Worm (Caenorhabditis elegans): ENCODE data around the gene M01F1.9.

M01F1.9 gene

ce11 chrIII:3460061-3460460, 38.8 kb downstream of the M01F1.9 start, which contains the start of gene C34C12.8 (continued):
- TF ChIP-seq rbr-2 (tag; optimal IDR thresholded peaks at IDR 0.05) (peak; percentile 91), cey-2 (tag; optimal IDR thresholded peaks at IDR 0.05; ENCODE audit: borderline replicate concordance, insufficient read depth) (no peak), ceh-82 (tag; optimal IDR thresholded peaks at IDR 0.05) (no peak), dmd-9 (GFP tag; IDR thresholded peaks at IDR 0.05) (peak; percentile 95), mdt-29 (GFP tag; IDR thresholded peaks at IDR 0.05) (peak; percentile 92), dmd-6 (GFP tag; IDR thresholded peaks at IDR 0.05) (peak; percentile 91), pqm-1 (tag; optimal IDR thresholded peaks at IDR 0.05) (no peak), dve-1 (tag; optimal IDR thresholded peaks at IDR 0.05; ENCODE audit: insufficient read depth) (peak; percentile 97), ctbp-1 (GFP tag; IDR thresholded peaks at IDR 0.05) (peak; percentile 88), spr-3 (GFP tag; optimal IDR thresholded peaks at IDR 0.05) (peak; percentile 83), Y75B8A.6 (GFP tag; IDR thresholded peaks at IDR 0.05) (no peak), lin-15B (tag; optimal IDR thresholded peaks at IDR 0.05) (peak; percentile 84), mes-2 (tag; optimal IDR thresholded peaks at IDR 0.05; ENCODE audit: poor library complexity, severe bottlenecking) (peak; percentile 95), unc-130 (GFP tag; optimal IDR thresholded peaks at IDR 0.05) (peak; percentile 29)

- peak; percentile 97 for TF ChIP-seq zfp-3 (GFP tag; conservative IDR thresholded peaks at IDR 0.05)
- TF ChIP-seq ztf-7 (tag; optimal IDR thresholded peaks at IDR 0.05), result peak; percentile 74
- peak; percentile 99 for TF ChIP-seq nhr-77 (tag; optimal IDR thresholded peaks at IDR 0.05)
- TF ChIP-seq snpc-1.2 (GFP tag; IDR thresholded peaks at IDR 0.05), result peak; percentile 63; the same call in 1 of the 2 replicates
- TF ChIP-seq nhr-28 (tag; optimal IDR thresholded peaks at IDR 0.05), result peak; percentile 96
- peak; percentile 91 for TF ChIP-seq ZK337.2 (GFP tag; IDR thresholded peaks at IDR 0.05)
- peak; percentile 83 for TF ChIP-seq Y48G9A.11 (GFP tag; IDR thresholded peaks at IDR 0.05)
- TF ChIP-seq vab-7 (GFP tag; IDR thresholded peaks at IDR 0.05), result peak; percentile 87
- no peak for TF ChIP-seq ceh-82 (tag; optimal IDR thresholded peaks at IDR 0.05)
- no peak for TF ChIP-seq daf-12 (tag; optimal IDR thresholded peaks at IDR 0.05)
- peak; percentile 61 for TF ChIP-seq Y5F2A.4 (GFP tag; optimal IDR thresholded peaks at IDR 0.05)
- TF ChIP-seq mxl-3 (GFP tag; optimal IDR thresholded peaks at IDR 0.05), result peak; percentile 87
- TF ChIP-seq daf-16 (GFP tag; optimal IDR thresholded peaks at IDR 0.05), result peak; percentile 52 to 90
- peak; percentile 94 for TF ChIP-seq daf-16 (tag; optimal IDR thresholded peaks at IDR 0.05)
- TF ChIP-seq nhr-48 (tag; optimal IDR thresholded peaks at IDR 0.05), result peak; percentile 89
- TF ChIP-seq daf-19 (GFP tag; conservative IDR thresholded peaks at IDR 0.05), result no peak
- TF ChIP-seq sdz-12 (GFP tag; optimal IDR thresholded peaks at IDR 0.05), result no peak
- no peak for TF ChIP-seq nhr-111 (GFP tag; optimal IDR thresholded peaks at IDR 0.05)
- peak; percentile 100 for TF ChIP-seq dve-1 (tag; optimal IDR thresholded peaks at IDR 0.05; ENCODE audit: insufficient read depth)
- peak; percentile 63 for TF ChIP-seq nhr-10 (tag; optimal IDR thresholded peaks at IDR 0.05)
- TF ChIP-seq lir-3 (tag; optimal IDR thresholded peaks at IDR 0.05), result peak; percentile 71
- peak; percentile 97 for TF ChIP-seq dpl-1 (GFP tag; optimal IDR thresholded peaks at IDR 0.05)
- TF ChIP-seq mxl-2 (GFP tag; conservative IDR thresholded peaks at IDR 0.05), result peak; percentile 56; the same call in 1 of the 2 replicates
- TF ChIP-seq mes-2 (tag; optimal IDR thresholded peaks at IDR 0.05; ENCODE audit: poor library complexity, severe bottlenecking), result peak; percentile 98
- peak; percentile 98 for TF ChIP-seq dmd-6 (GFP tag; IDR thresholded peaks at IDR 0.05)
- TF ChIP-seq R02D3.7 (tag; optimal IDR thresholded peaks at IDR 0.05), result peak; percentile 7
- TF ChIP-seq hlh-30 (tag; optimal IDR thresholded peaks at IDR 0.05; ENCODE audit: insufficient read depth), result peak; percentile 95
- TF ChIP-seq nhr-42 (GFP tag; IDR thresholded peaks at IDR 0.05), result peak; percentile 98
- peak; percentile 76 for TF ChIP-seq unc-130 (GFP tag; optimal IDR thresholded peaks at IDR 0.05)
- TF ChIP-seq mdl-1 (tag; optimal IDR thresholded peaks at IDR 0.05), result peak; percentile 57 to 89
- TF ChIP-seq pha-4 (GFP tag; IDR thresholded peaks at IDR 0.05), result peak; percentile 96
- TF ChIP-seq pha-4 (tag; optimal IDR thresholded peaks at IDR 0.05), result peak; percentile 15
- peak; percentile 97 for TF ChIP-seq dmd-9 (GFP tag; IDR thresholded peaks at IDR 0.05)
- TF ChIP-seq dmd-8 (GFP tag; IDR thresholded peaks at IDR 0.05), result no peak
- TF ChIP-seq ceh-62 (tag; optimal IDR thresholded peaks at IDR 0.05), result no peak
- TF ChIP-seq aly-2 (tag; optimal IDR thresholded peaks at IDR 0.05), result no peak
- no peak for TF ChIP-seq daf-8 (GFP tag; IDR thresholded peaks at IDR 0.05)
- TF ChIP-seq lin-29 (GFP tag; IDR thresholded peaks at IDR 0.05), result peak; percentile 99
- TF ChIP-seq zip-2 (tag; optimal IDR thresholded peaks at IDR 0.05), result peak; percentile 89
- no peak for TF ChIP-seq F44E2.7 (GFP tag; IDR thresholded peaks at IDR 0.05)
- TF ChIP-seq lin-13 (GFP tag; optimal IDR thresholded peaks at IDR 0.05), result peak; percentile 98
Observed at ce11 chrIII:3456226-3456625, 42.6 kb downstream of the M01F1.9 start.

All from whole organism, L4 larva.